In genomic region chrX:5679933-5680667, dm6 we compare ENCODE assay signal across 2 fruit fly cellular contexts.
A peak's percentile ranks its signal among the peaks of the same experiment; 100 is the strongest.
TF ChIP-seq lines count a peak whose summit lies in the region.

TSS of gene Tre1 (minus strand) at chrX:5679977.
TSS of gene Gr5a (plus strand) at chrX:5680617.

- TF ChIP-seq CTCF in whole organism, embryonic (GFP tag; optimal IDR thresholded peaks at IDR 0.05; lab: Kevin White, UChicago) = no peak

TF ChIP-seq in whole organism, embryonic, 481 proteins besides CTCF, POLR2A, EP300 and RAD21:
- peak; percentile 47; the same call in 1 of the 2 replicates for TF ChIP-seq bbx (GFP tag; IDR thresholded peaks at IDR 0.05; lab: Robert Waterston, UW; ENCODE audit: partially characterized antibody)
- peak; percentile 38; the same call in 1 of the 2 replicates for TF ChIP-seq hbn (GFP tag; IDR thresholded peaks at IDR 0.05; lab: Robert Waterston, UW; ENCODE audit: partially characterized antibody)
- peak; percentile 98 for TF ChIP-seq CG5180 (GFP tag; optimal IDR thresholded peaks at IDR 0.05; lab: Kevin White, UChicago)
- peak; percentile 80 for TF ChIP-seq E2f2 (GFP tag; IDR thresholded peaks at IDR 0.05; lab: Robert Waterston, UW)
- TF ChIP-seq CG8478 (optimal IDR thresholded peaks at IDR 0.05; lab: Kevin White, UChicago) = no peak
- peak; percentile 42; the same call in 1 of the 2 replicates for TF ChIP-seq ato (GFP tag; IDR thresholded peaks at IDR 0.05; lab: Robert Waterston, UW; ENCODE audit: partially characterized antibody)
- no peak for TF ChIP-seq nom (GFP tag; optimal IDR thresholded peaks at IDR 0.05; lab: Kevin White, UChicago)
- 0 out of 2 replicates have a peak, but pooled peaks have one; percentile 43 for TF ChIP-seq CG4360 (GFP tag; IDR thresholded peaks at IDR 0.05; lab: Robert Waterston, UW)
- no peak for TF ChIP-seq CG4282 (GFP tag; optimal IDR thresholded peaks at IDR 0.05; lab: Kevin White, UChicago)
- peak; percentile 37; the same call in 1 of the 4 replicates for TF ChIP-seq Dll (GFP tag; IDR thresholded peaks at IDR 0.05; lab: Robert Waterston, UW; ENCODE audit: partially characterized antibody)
- no peak for TF ChIP-seq danr (GFP tag; IDR thresholded peaks at IDR 0.05; lab: Robert Waterston, UW)
- TF ChIP-seq Atf6 (GFP tag; IDR thresholded peaks at IDR 0.05; lab: Robert Waterston, UW) = no peak
- peak; percentile 5 for TF ChIP-seq BEAF-32 (GFP tag; optimal IDR thresholded peaks at IDR 0.05; lab: Kevin White, UChicago)
- no peak for TF ChIP-seq CG15011 (GFP tag; optimal IDR thresholded peaks at IDR 0.05; lab: Kevin White, UChicago)
- TF ChIP-seq HLH4C (GFP tag; IDR thresholded peaks at IDR 0.05; lab: Robert Waterston, UW; ENCODE audit: partially characterized antibody) = peak; percentile 41; the same call in 1 of the 3 replicates
- TF ChIP-seq Dref (GFP tag; IDR thresholded peaks at IDR 0.05; lab: Robert Waterston, UW) = peak; percentile 51
- TF ChIP-seq CG32532 (GFP tag; IDR thresholded peaks at IDR 0.05; lab: Robert Waterston, UW) = no peak
- TF ChIP-seq mld (GFP tag; IDR thresholded peaks at IDR 0.05; lab: Robert Waterston, UW; ENCODE audit: partially characterized antibody) = 0 out of 3 replicates have a peak, but pooled peaks have one; percentile 28
- peak; percentile 30; the same call in 1 of the 2 replicates for TF ChIP-seq CG13287 (GFP tag; IDR thresholded peaks at IDR 0.05; lab: Robert Waterston, UW; ENCODE audit: partially characterized antibody)
- TF ChIP-seq CG16813 (GFP tag; IDR thresholded peaks at IDR 0.05; lab: Robert Waterston, UW; ENCODE audit: partially characterized antibody) = 0 out of 3 replicates have a peak, but pooled peaks have one; percentile 21
- TF ChIP-seq CG7271 (tag; optimal IDR thresholded peaks at IDR 0.05; lab: Kevin White, UChicago) = peak; percentile 10
- no peak for TF ChIP-seq unc-4 (GFP tag; IDR thresholded peaks at IDR 0.05; lab: Robert Waterston, UW; ENCODE audit: partially characterized antibody)
- peak; percentile 44; the same call in 1 of the 2 replicates for TF ChIP-seq Scr (GFP tag; IDR thresholded peaks at IDR 0.05; lab: Robert Waterston, UW; ENCODE audit: partially characterized antibody)
- TF ChIP-seq CG2116 (GFP tag; optimal IDR thresholded peaks at IDR 0.05; lab: Kevin White, UChicago) = peak; percentile 7
- TF ChIP-seq oc (tag; optimal IDR thresholded peaks at IDR 0.05; lab: Kevin White, UChicago) = peak; percentile 31
- TF ChIP-seq Dp (GFP tag; optimal IDR thresholded peaks at IDR 0.05; lab: Kevin White, UChicago) = peak; percentile 51
- TF ChIP-seq CG10321 (GFP tag; IDR thresholded peaks at IDR 0.05; lab: Robert Waterston, UW) = no peak

TF ChIP-seq in whole organism, prepupa, 60 proteins besides CTCF, POLR2A, EP300 and RAD21:
- peak; percentile 1 for TF ChIP-seq fkh (GFP tag; optimal IDR thresholded peaks at IDR 0.05; lab: Kevin White, UChicago)
- peak; percentile 57 for TF ChIP-seq Eip78C (GFP tag; lab: Kevin White, UChicago)
- TF ChIP-seq svp (GFP tag; lab: Kevin White, UChicago) = no peak
- TF ChIP-seq fd59A (GFP tag; optimal IDR thresholded peaks at IDR 0.05; lab: Kevin White, UChicago) = no peak
- no peak for TF ChIP-seq Ets21C (GFP tag; optimal IDR thresholded peaks at IDR 0.05; lab: Kevin White, UChicago)
- TF ChIP-seq vri (GFP tag; optimal IDR thresholded peaks at IDR 0.05; lab: Kevin White, UChicago) = no peak
